Fruit fly (Drosophila melanogaster) S2 (cell line): ENCODE data around the gene CG13613.

Experiments used
- CG8478 ChIP-seq: fragments of >200 bp; optimal IDR thresholded peaks from 2 replicates; lab custom pipeline; 2018
- CTCF ChIP-seq, 2 experiments: fragments of >200 bp; optimal IDR thresholded peaks; 2 replicates each; lab custom pipeline; 2018

DNA sequence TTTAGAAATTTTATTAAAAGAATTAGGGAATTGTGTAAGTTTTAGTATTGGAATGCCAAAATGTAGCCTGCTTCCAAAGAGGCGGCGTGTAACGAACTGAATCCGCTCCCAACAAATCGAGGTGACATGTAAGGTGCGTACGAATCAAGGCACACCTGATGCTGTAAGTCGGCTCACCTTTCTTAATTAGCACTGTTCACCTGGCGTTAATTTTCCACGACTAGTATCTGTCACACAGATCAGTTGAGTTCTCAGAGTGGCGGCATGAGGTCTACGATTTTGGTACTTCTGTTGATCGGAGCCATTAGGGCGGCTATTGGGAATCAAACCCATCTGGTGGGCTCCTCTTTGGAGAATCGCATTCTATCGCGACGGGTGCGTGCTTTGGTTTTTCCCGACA lies 3.8 kb upstream of the CG13613 start, which contains the start of the genes CG5762 and CG33339:
- no peak for TF ChIP-seq CG8478 (lab: Kevin White, UChicago)
- no peak for TF ChIP-seq CTCF (optimal IDR thresholded peaks at IDR 0.05; lab: Kevin White, UChicago)
